Worm (Caenorhabditis elegans) whole organism, mixed stage, embryonic: ENCODE data around the gene F39G3.5.

Experiments used
- M03D4.4 ChIP-seq: sonication (generic microtip); optimal IDR thresholded peaks from 2 replicates; lab custom pipeline; 2017; ENCODE audit warnings: mild to moderate bottlenecking, missing genetic modification characterization, missing compliant biosample characterization
- bed-3 ChIP-seq: fragments of 200-800 bp; sonication (Bioruptor generic); optimal IDR thresholded peaks from 3 replicates; lab custom pipeline; 2018; ENCODE audit warnings: mild to moderate bottlenecking, missing genetic modification characterization, moderate library complexity, missing compliant biosample characterization
- blmp-1 ChIP-seq: fragments of 150-350 bp; optimal IDR thresholded peaks from 2 replicates; lab custom pipeline; 2014; ENCODE audit warnings: missing biosample characterization, missing genetic modification characterization
- ceh-39 ChIP-seq: fragments of 150-350 bp; optimal IDR thresholded peaks from 2 replicates; lab custom pipeline; 2014; ENCODE audit warnings: missing biosample characterization, missing genetic modification characterization
- ceh-43 ChIP-seq: fragments of 200-800 bp; sonication (Bioruptor generic); optimal IDR thresholded peaks from 2 replicates; lab custom pipeline; 2018; ENCODE audit warnings: mild to moderate bottlenecking, missing genetic modification characterization, moderate library complexity, missing compliant biosample characterization
- ceh-83 ChIP-seq: fragments of 200-800 bp; sonication (Bioruptor generic); optimal IDR thresholded peaks from 2 replicates; lab custom pipeline; 2018; ENCODE audit warnings: mild to moderate bottlenecking, missing genetic modification characterization, missing compliant biosample characterization
- ces-1 ChIP-seq: fragments of 150-350 bp; optimal IDR thresholded peaks from 2 replicates; lab custom pipeline; 2014; ENCODE audit warnings: missing biosample characterization, missing genetic modification reagents, missing genetic modification characterization
- drap-1 ChIP-seq: fragments of 200-800 bp; sonication (Bioruptor generic); optimal IDR thresholded peaks from 3 replicates; lab custom pipeline; 2018; ENCODE audit warnings: mild to moderate bottlenecking, missing genetic modification characterization, missing compliant biosample characterization
- elt-3 ChIP-seq: fragments of 150-350 bp; optimal IDR thresholded peaks from 2 replicates; lab custom pipeline; 2014; ENCODE audit warnings: missing biosample characterization, missing genetic modification characterization
- ham-2 ChIP-seq: fragments of 200-800 bp; sonication (Bioruptor generic); optimal IDR thresholded peaks from 2 replicates; lab custom pipeline; 2018; ENCODE audit warnings: mild to moderate bottlenecking, missing genetic modification characterization, missing compliant biosample characterization
- hlh-1 ChIP-seq: fragments of 150-350 bp; optimal IDR thresholded peaks from 2 replicates; lab custom pipeline; 2014; ENCODE audit warnings: missing biosample characterization, missing genetic modification reagents, missing genetic modification characterization
- lin-13 ChIP-seq: fragments of 150-350 bp; optimal IDR thresholded peaks from 2 replicates; lab custom pipeline; 2014; ENCODE audit warnings: missing biosample characterization, missing genetic modification characterization
- lin-32 ChIP-seq: fragments of 200-800 bp; sonication (Bioruptor generic); optimal IDR thresholded peaks from 2 replicates; lab custom pipeline; 2018; ENCODE audit warnings: mild to moderate bottlenecking, missing genetic modification characterization, missing compliant biosample characterization
- lsy-2 ChIP-seq: fragments of 150-350 bp; optimal IDR thresholded peaks from 2 replicates; lab custom pipeline; 2014; ENCODE audit warnings: missing biosample characterization, missing genetic modification characterization
- mab-5 ChIP-seq: fragments of 150-350 bp; optimal IDR thresholded peaks from 2 replicates; lab custom pipeline; 2014; ENCODE audit warnings: missing biosample characterization, missing genetic modification characterization
- mep-1 ChIP-seq: fragments of 150-350 bp; optimal IDR thresholded peaks from 2 replicates; lab custom pipeline; 2017; ENCODE audit warnings: missing biosample characterization, missing genetic modification reagents, missing genetic modification characterization, inconsistent platforms
- nhr-12 ChIP-seq: fragments of 150-350 bp; optimal IDR thresholded peaks from 2 replicates; lab custom pipeline; 2014; ENCODE audit warnings: missing biosample characterization, missing genetic modification characterization
- nhr-2 ChIP-seq: fragments of 150-350 bp; optimal IDR thresholded peaks from 2 replicates; lab custom pipeline; 2014; ENCODE audit warnings: missing biosample characterization, missing genetic modification characterization
- nhr-237 ChIP-seq: fragments of 150-350 bp; optimal IDR thresholded peaks from 2 replicates; lab custom pipeline; 2014; ENCODE audit warnings: missing biosample characterization, missing genetic modification characterization
- nhr-28 ChIP-seq: fragments of 150-350 bp; optimal IDR thresholded peaks from 2 replicates; lab custom pipeline; 2014; ENCODE audit warnings: missing biosample characterization, missing genetic modification characterization
- nhr-76 ChIP-seq: sonication (generic microtip); optimal IDR thresholded peaks from 2 replicates; lab custom pipeline; 2017; ENCODE audit warnings: missing biosample characterization, missing genetic modification characterization
- pha-4 ChIP-seq: fragments of 150-350 bp; optimal IDR thresholded peaks from 2 replicates; lab custom pipeline; 2018; ENCODE audit warnings: missing biosample characterization, missing genetic modification reagents, missing genetic modification characterization
- sem-2 ChIP-seq: fragments of 200-800 bp; sonication (Bioruptor generic); optimal IDR thresholded peaks from 2 replicates; lab custom pipeline; 2018; ENCODE audit warnings: mild to moderate bottlenecking, missing genetic modification characterization, missing compliant biosample characterization
- snpc-4 ChIP-seq: fragments of 150-350 bp; optimal IDR thresholded peaks from 2 replicates; lab custom pipeline; 2014; ENCODE audit warnings: missing biosample characterization, missing genetic modification characterization
- sptf-1 ChIP-seq: sonication (generic microtip); optimal IDR thresholded peaks from 2 replicates; lab custom pipeline; 2017; ENCODE audit warnings: mild to moderate bottlenecking, missing genetic modification characterization, moderate library complexity, missing compliant biosample characterization
- tbx-8 ChIP-seq: fragments of 200-800 bp; sonication (Bioruptor generic); optimal IDR thresholded peaks from 2 replicates; lab custom pipeline; 2018; ENCODE audit warnings: mild to moderate bottlenecking, missing genetic modification characterization, moderate library complexity, missing compliant biosample characterization
- unc-120 ChIP-seq: sonication (generic microtip); optimal IDR thresholded peaks from 2 replicates; lab custom pipeline; 2017; ENCODE audit warnings: missing genetic modification characterization, missing compliant biosample characterization; ENCODE audit not compliant: poor library complexity, severe bottlenecking
- zip-8 ChIP-seq: fragments of 150-350 bp; optimal IDR thresholded peaks from 2 replicates; lab custom pipeline; 2014; ENCODE audit warnings: missing biosample characterization, missing genetic modification characterization
- ztf-11 ChIP-seq: fragments of 150-350 bp; optimal IDR thresholded peaks from 2 replicates; lab custom pipeline; 2014; ENCODE audit warnings: missing biosample characterization, missing genetic modification characterization

F39G3.5 gene

ce11 chrV:4686680-4687470, 35.5 kb upstream of the F39G3.5 start, which contains the start of gene taf-10:
Gene taf-10, plus strand, starts transcription at chrV:4687103.
- TF ChIP-seq lin-13 (tag; lab: Kevin White, UChicago) (no peak), nhr-2 (peak; percentile 8), unc-120 (tag; lab: Kevin White, UChicago) (peak; percentile 75), nhr-237 (tag; lab: Kevin White, UChicago) (peak; percentile 27), sptf-1 (tag; lab: Kevin White, UChicago) (peak; percentile 47), zip-8 (tag; lab: Kevin White, UChicago) (no peak), mep-1 (tag; lab: Kevin White, UChicago) (peak; percentile 19), hlh-1 (peak; percentile 1), ces-1 (GFP tag; lab: Kevin White, UChicago) (peak; percentile 7), drap-1 (no peak)

DNA sequence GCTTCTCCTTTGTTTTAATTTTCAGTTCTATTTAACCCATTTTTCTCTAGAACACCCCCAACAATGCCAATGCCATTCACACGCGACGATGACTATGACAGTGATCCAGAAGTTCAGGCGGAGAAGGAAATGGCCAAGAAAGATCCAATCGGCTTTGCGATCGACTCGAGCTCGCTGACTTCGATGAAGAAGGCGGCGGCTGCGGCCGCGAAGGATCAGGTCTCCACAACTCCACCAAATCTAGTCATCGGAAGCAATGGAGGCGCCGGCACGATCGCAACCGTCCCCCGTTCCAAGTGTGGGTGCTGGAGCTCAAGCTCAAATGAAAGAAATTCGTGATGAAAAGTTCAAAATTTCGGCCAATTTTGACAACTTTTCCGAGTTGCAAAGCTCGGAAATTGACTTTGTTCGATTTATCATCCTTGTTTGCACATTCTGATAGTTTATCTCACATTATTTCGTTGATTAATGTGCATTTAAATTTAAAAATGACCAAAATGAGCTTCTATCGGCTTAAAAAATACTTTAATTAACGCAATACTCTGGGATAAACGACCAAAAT, 34.4 kb upstream of the F39G3.5 start, which contains the start of gene K03B4.2:
K03B4.2 (plus strand) TSS at position 51 of the 562 bp plus-strand sequence.
- no peak for TF ChIP-seq nhr-237 (tag; lab: Kevin White, UChicago)
- TF ChIP-seq snpc-4: no peak
- TF ChIP-seq unc-120 (tag; lab: Kevin White, UChicago): no peak
- no peak for TF ChIP-seq ceh-43
- TF ChIP-seq blmp-1: no peak
- no peak for TF ChIP-seq sem-2 (GFP tag; lab: Kevin White, UChicago)
- TF ChIP-seq lsy-2 (tag; lab: Kevin White, UChicago): no peak
- TF ChIP-seq nhr-28: no peak
- no peak for TF ChIP-seq nhr-12 (tag; lab: Kevin White, UChicago)
- TF ChIP-seq, all 35 proteins: peak for 0

ce11 chrV:4689234-4689633, 33.2 kb upstream of the F39G3.5 start, which contains the start of gene K03B4.1:
Gene K03B4.1, plus strand, starts transcription at chrV:4689330.
- TF ChIP-seq M03D4.4 (tag; lab: Kevin White, UChicago) (no peak), blmp-1 (no peak), elt-3 (tag; lab: Kevin White, UChicago) (no peak), lsy-2 (tag; lab: Kevin White, UChicago) (no peak), ceh-43 (no peak), ztf-11 (tag; lab: Kevin White, UChicago) (no peak), nhr-12 (tag; lab: Kevin White, UChicago) (no peak), mab-5 (tag; lab: Kevin White, UChicago) (no peak), tbx-8 (no peak), bed-3 (GFP tag; lab: Kevin White, UChicago) (no peak), nhr-76 (tag; lab: Kevin White, UChicago) (no peak), nhr-28 (no peak), sem-2 (GFP tag; lab: Kevin White, UChicago) (no peak), pha-4 (no peak), snpc-4 (no peak), ham-2 (GFP tag; lab: Kevin White, UChicago) (no peak), lin-13 (tag; lab: Kevin White, UChicago) (no peak), ceh-83 (no peak), ceh-39 (tag; lab: Kevin White, UChicago) (no peak), lin-32 (GFP tag; lab: Kevin White, UChicago) (no peak)

DNA sequence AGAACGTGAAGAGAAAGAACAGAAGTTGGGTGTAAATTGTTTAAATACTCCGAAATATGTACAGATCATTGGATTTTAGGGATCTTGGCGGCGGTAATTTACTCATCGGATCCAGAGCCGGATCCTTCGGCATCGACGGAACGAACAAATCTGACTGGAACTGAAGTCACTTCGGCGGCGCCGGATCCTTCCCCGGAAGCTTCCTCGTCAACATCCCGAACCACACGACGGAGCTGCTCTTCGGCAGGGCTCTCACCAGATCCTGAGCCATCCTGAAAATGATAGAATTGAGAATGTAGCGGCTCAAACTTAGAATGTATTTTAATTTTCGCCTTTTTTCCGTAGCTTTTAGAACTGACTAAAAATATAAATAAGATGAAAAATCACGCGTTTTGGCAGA, 30.8 kb upstream of the F39G3.5 start:
- TF ChIP-seq ceh-39 (tag; lab: Kevin White, UChicago) (no peak), nhr-28 (no peak), unc-120 (tag; lab: Kevin White, UChicago) (no peak), ceh-43 (no peak), ces-1 (GFP tag; lab: Kevin White, UChicago) (no peak)
- TF ChIP-seq, all 35 proteins: peak for 0
